Worm (Caenorhabditis elegans) whole organism, L2 larva: ENCODE results near the gene daf-5.

Experiments
- F13H6.1 ChIP-seq: sonication (generic microtip); optimal IDR thresholded peaks from 2 replicates; lab custom pipeline; 2016; ENCODE audit warnings: missing genetic modification characterization, missing compliant biosample characterization
- crh-2 ChIP-seq: sonication (generic microtip); optimal IDR thresholded peaks from 2 replicates; lab custom pipeline; 2017; ENCODE audit warnings: missing biosample characterization, missing genetic modification characterization
- lin-11 ChIP-seq: fragments of 150-350 bp; sonication (generic microtip); optimal IDR thresholded peaks from 2 replicates; lab custom pipeline; 2014; ENCODE audit warnings: missing biosample characterization, missing genetic modification characterization, inconsistent platforms, mixed read lengths
- lin-13 ChIP-seq: fragments of 150-350 bp; optimal IDR thresholded peaks from 2 replicates; lab custom pipeline; 2014; ENCODE audit warnings: missing biosample characterization, missing genetic modification reagents, missing genetic modification characterization
- lin-39 ChIP-seq: fragments of 150-350 bp; optimal IDR thresholded peaks from 2 replicates; lab custom pipeline; 2014; ENCODE audit warnings: missing biosample characterization, missing genetic modification reagents, missing genetic modification characterization
- mab-5 ChIP-seq: fragments of 150-350 bp; optimal IDR thresholded peaks from 2 replicates; lab custom pipeline; 2014; ENCODE audit warnings: missing biosample characterization, missing genetic modification characterization
- nhr-11 ChIP-seq: fragments of 150-350 bp; optimal IDR thresholded peaks from 2 replicates; lab custom pipeline; 2014; ENCODE audit warnings: missing biosample characterization, missing genetic modification characterization
- nhr-6 ChIP-seq: fragments of 150-350 bp; optimal IDR thresholded peaks from 2 replicates; lab custom pipeline; 2014; ENCODE audit warnings: missing biosample characterization, missing genetic modification characterization
- unc-55 ChIP-seq: fragments of 150-350 bp; sonication (generic microtip); optimal IDR thresholded peaks from 3 replicates; lab custom pipeline; 2014; ENCODE audit warnings: missing biosample characterization, missing genetic modification reagents, missing genetic modification characterization
- unc-62 ChIP-seq: fragments of 150-350 bp; optimal IDR thresholded peaks from 2 replicates; lab custom pipeline; 2014; ENCODE audit warnings: missing biosample characterization, missing genetic modification reagents, missing genetic modification characterization
- zag-1 ChIP-seq: fragments of 150-350 bp; optimal IDR thresholded peaks from 2 replicates; lab custom pipeline; 2014; ENCODE audit warnings: missing biosample characterization, missing genetic modification characterization

- TF ChIP-seq nhr-11 (tag; lab: Kevin White, UChicago) = no peak
- no peak for TF ChIP-seq zag-1 (tag; lab: Kevin White, UChicago)
- peak; percentile 56 for TF ChIP-seq lin-13 (GFP tag; lab: Kevin White, UChicago)
- no peak for TF ChIP-seq unc-62 (GFP tag; lab: Kevin White, UChicago)
- no peak for TF ChIP-seq lin-11 (tag; lab: Kevin White, UChicago)
- TF ChIP-seq F13H6.1 (tag; lab: Kevin White, UChicago) = peak; percentile 84
- peak; percentile 8 for TF ChIP-seq mab-5 (tag; lab: Kevin White, UChicago)
- no peak for TF ChIP-seq nhr-6 (tag; lab: Kevin White, UChicago)
- no peak for TF ChIP-seq lin-39
- no peak for TF ChIP-seq unc-55 (GFP tag; lab: Kevin White, UChicago)
- TF ChIP-seq crh-2 (tag; lab: Kevin White, UChicago) = peak; percentile 53
Observed at ce11 chrII:14050506-14050905, 1.6 kb downstream of the daf-5 start.
